Worm (Caenorhabditis elegans): ENCODE results near the gene htz-1.

Gene htz-1

DNA sequence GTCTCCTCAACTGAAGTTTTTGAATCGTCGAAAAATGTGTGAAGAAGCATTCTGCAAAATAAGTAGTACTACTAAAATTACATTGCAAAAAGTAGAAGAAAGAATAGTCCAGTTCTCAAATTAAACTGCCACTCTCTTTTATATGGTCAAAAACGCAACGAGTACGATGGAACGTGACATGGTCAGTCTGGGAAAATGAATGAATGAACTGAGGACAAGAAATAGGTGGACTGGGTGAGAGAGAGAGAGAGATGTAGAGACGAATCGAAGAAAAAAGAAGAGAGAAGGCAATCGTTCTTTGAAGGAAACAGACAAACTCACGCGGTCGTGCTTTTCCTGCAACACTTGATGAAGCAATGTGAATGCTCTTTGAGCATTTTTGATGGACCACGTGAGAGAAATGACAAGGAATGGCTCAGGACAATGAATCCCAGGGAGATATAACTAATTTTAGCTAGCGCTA is 31.0 kb downstream of the htz-1 start, which contains the start of gene M01H9.3:
Gene M01H9.3 (minus strand): TSS at position 51 of the 463 bp plus-strand sequence.
- TF ChIP-seq pha-4 (GFP tag; IDR thresholded peaks at IDR 0.05) (no peak), pha-4 (tag; optimal IDR thresholded peaks at IDR 0.05) (peak; percentile 36), daf-16 (GFP tag; optimal IDR thresholded peaks at IDR 0.05) (no peak), daf-16 (tag; optimal IDR thresholded peaks at IDR 0.05) (peak; percentile 44), ZK337.2 (GFP tag; IDR thresholded peaks at IDR 0.05) (no peak), attf-4 (tag; optimal IDR thresholded peaks at IDR 0.05) (no peak), mep-1 (tag; optimal IDR thresholded peaks at IDR 0.05) (peak; percentile 66), nhr-6 (tag; optimal IDR thresholded peaks at IDR 0.05) (no peak), zfp-3 (GFP tag; conservative IDR thresholded peaks at IDR 0.05) (no peak), nhr-10 (tag; optimal IDR thresholded peaks at IDR 0.05) (no peak), nhr-42 (GFP tag; IDR thresholded peaks at IDR 0.05) (no peak), T20F7.1 (GFP tag; optimal IDR thresholded peaks at IDR 0.05) (peak; percentile 26), Y75B8A.6 (GFP tag; IDR thresholded peaks at IDR 0.05) (no peak), hif-1 (tag; optimal IDR thresholded peaks at IDR 0.05) (peak in 1 of 2 experiments; percentile 87), unc-62 (GFP tag; optimal IDR thresholded peaks at IDR 0.05 in 1 of 2) (peak in 1 of 2 experiments; percentile 87), unc-62 (tag; optimal IDR thresholded peaks at IDR 0.05) (no peak), snpc-4 (tag; optimal IDR thresholded peaks at IDR 0.05) (no peak), tra-1 (GFP tag; IDR thresholded peaks at IDR 0.05) (no peak), nhr-25 (tag; optimal IDR thresholded peaks at IDR 0.05; ENCODE audit: borderline replicate concordance, insufficient read depth) (peak; percentile 44), madf-9 (GFP tag; conservative IDR thresholded peaks at IDR 0.05) (no peak), aly-2 (tag; optimal IDR thresholded peaks at IDR 0.05) (no peak), zag-1 (tag; optimal IDR thresholded peaks at IDR 0.05) (no peak), lin-13 (GFP tag; optimal IDR thresholded peaks at IDR 0.05) (no peak), madf-5 (GFP tag; IDR thresholded peaks at IDR 0.05) (no peak), lin-29 (GFP tag; IDR thresholded peaks at IDR 0.05) (no peak), F10B5.3 (tag; optimal IDR thresholded peaks at IDR 0.05) (no peak), nhr-48 (tag; optimal IDR thresholded peaks at IDR 0.05) (peak; percentile 66), daf-12 (tag; optimal IDR thresholded peaks at IDR 0.05) (no peak), spr-1 (tag; optimal IDR thresholded peaks at IDR 0.05) (no peak), mdt-29 (GFP tag; IDR thresholded peaks at IDR 0.05) (peak; percentile 49; the same call in 1 of the 2 replicates), dpl-1 (GFP tag; optimal IDR thresholded peaks at IDR 0.05) (peak; percentile 11), lsy-2 (tag; optimal IDR thresholded peaks at IDR 0.05) (peak in 1 of 2 experiments; percentile 67), ZK546.5 (tag; optimal IDR thresholded peaks at IDR 0.05) (no peak), nhr-28 (tag; optimal IDR thresholded peaks at IDR 0.05) (peak; percentile 74), mxl-2 (GFP tag; conservative IDR thresholded peaks at IDR 0.05) (no peak), nhr-11 (tag; optimal IDR thresholded peaks at IDR 0.05) (peak; percentile 61), fos-1 (tag; optimal IDR thresholded peaks at IDR 0.05) (no peak), F44E2.7 (GFP tag; IDR thresholded peaks at IDR 0.05) (no peak), ama-1 (optimal IDR thresholded peaks at IDR 0.05) (peak; percentile 86), ceh-32 (tag; optimal IDR thresholded peaks at IDR 0.05; ENCODE audit: poor library complexity) (no peak), daf-19 (GFP tag; conservative IDR thresholded peaks at IDR 0.05) (no peak), nhr-41 (GFP tag; IDR thresholded peaks at IDR 0.05) (no peak), T26A8.4 (GFP tag; IDR thresholded peaks at IDR 0.05) (no peak), lin-15B (tag; optimal IDR thresholded peaks at IDR 0.05) (no peak), hlh-30 (tag; optimal IDR thresholded peaks at IDR 0.05; ENCODE audit: insufficient read depth) (peak; percentile 95), arid-1 (GFP tag; conservative IDR thresholded peaks at IDR 0.05) (no peak), ces-1 (GFP tag; optimal IDR thresholded peaks at IDR 0.05) (no peak), zip-11 (GFP tag; IDR thresholded peaks at IDR 0.05) (no peak), pqm-1 (tag; optimal IDR thresholded peaks at IDR 0.05) (no peak), nhr-102 (tag; optimal IDR thresholded peaks at IDR 0.05) (no peak), ceh-62 (tag; optimal IDR thresholded peaks at IDR 0.05) (no peak), skn-1 (tag; optimal IDR thresholded peaks at IDR 0.05) (no peak), D1046.2 (GFP tag; IDR thresholded peaks at IDR 0.05) (no peak)

Data from whole organism, L4 larva.